Worm (Caenorhabditis elegans) whole organism, L4 larva: ENCODE data around the gene srx-117.
A peak's percentile ranks its signal among the peaks of the same experiment; 100 is the strongest.

Experiments used
- F49E8.2 ChIP-seq: sonication (generic microtip); optimal IDR thresholded peaks from 2 replicates; lab custom pipeline; 2016; ENCODE audit warnings: missing compliant biosample characterization, mild to moderate bottlenecking, missing genetic modification characterization, borderline replicate concordance
- Y105C5A.15 ChIP-seq: fragments of 200-800 bp; sonication (Bioruptor generic); IDR thresholded peaks from 2 replicates; pipeline ENCODE4 v1.3.6; 2022; ENCODE audit warnings: missing genetic modification characterization, missing compliant biosample characterization
- Y5F2A.4 ChIP-seq: fragments of 200-800 bp; sonication (Bioruptor generic); optimal IDR thresholded peaks from 2 replicates; lab custom pipeline; 2018; ENCODE audit warnings: mild to moderate bottlenecking, missing genetic modification characterization, missing compliant biosample characterization
- ZK337.2 ChIP-seq: fragments of 200-800 bp; sonication (Bioruptor generic); IDR thresholded peaks from 2 replicates; pipeline ENCODE4 v1.3.6; 2022; ENCODE audit warnings: missing genetic modification reagents, missing genetic modification characterization, missing compliant biosample characterization
- aha-1 ChIP-seq: fragments of 150-350 bp; peaks from one replicate; lab custom pipeline; 2014; ENCODE audit warnings: missing biosample characterization, missing genetic modification characterization
- ama-1 ChIP-seq: fragments of 150-350 bp; optimal IDR thresholded peaks from 2 replicates; lab custom pipeline; 2014; ENCODE audit warnings: inconsistent platforms, mixed read lengths
- arid-1 ChIP-seq: fragments of 200-800 bp; sonication (Bioruptor generic); conservative IDR thresholded peaks from 2 replicates; pipeline ENCODE4 v1.3.6; 2022; ENCODE audit warnings: missing genetic modification reagents, missing genetic modification characterization, missing compliant biosample characterization
- attf-4 ChIP-seq: sonication (generic microtip); optimal IDR thresholded peaks from 3 replicates; lab custom pipeline; 2017; ENCODE audit warnings: missing biosample characterization, missing genetic modification characterization
- ceh-20 ChIP-seq: fragments of 200-800 bp; sonication (Bioruptor generic); IDR thresholded peaks from 2 replicates; pipeline ENCODE4 v1.3.6; 2022; ENCODE audit warnings: missing genetic modification reagents, missing genetic modification characterization, missing compliant biosample characterization
- ceh-28 ChIP-seq: fragments of 150-350 bp; optimal IDR thresholded peaks from 2 replicates; lab custom pipeline; 2014; ENCODE audit warnings: missing biosample characterization, missing genetic modification reagents, missing genetic modification characterization
- ceh-32 ChIP-seq: sonication (generic microtip); optimal IDR thresholded peaks from 2 replicates; lab custom pipeline; 2016; ENCODE audit warnings: mild to moderate bottlenecking, missing genetic modification characterization, missing compliant biosample characterization; ENCODE audit not compliant: poor library complexity
- ces-1 ChIP-seq: fragments of 150-350 bp; sonication (generic microtip); optimal IDR thresholded peaks from 4 replicates; lab custom pipeline; 2014; ENCODE audit warnings: missing biosample characterization, missing genetic modification reagents, missing genetic modification characterization
- cey-2 ChIP-seq: sonication (generic microtip); optimal IDR thresholded peaks from 3 replicates; lab custom pipeline; 2017; ENCODE audit warnings: missing genetic modification characterization, mild to moderate bottlenecking, missing compliant biosample characterization, antibody characterized with exemption, borderline replicate concordance; ENCODE audit not compliant: insufficient read depth
- ctbp-1 ChIP-seq: fragments of 200-800 bp; sonication (Bioruptor generic); IDR thresholded peaks from 2 replicates; pipeline ENCODE4 v1.3.6; 2022; ENCODE audit warnings: missing genetic modification reagents, missing genetic modification characterization, missing compliant biosample characterization
- daf-12 ChIP-seq: fragments of 150-350 bp; optimal IDR thresholded peaks from 2 replicates; lab custom pipeline; 2014; ENCODE audit warnings: missing biosample characterization, missing genetic modification reagents, missing genetic modification characterization
- daf-16 ChIP-seq, 3 experiments: sonication (generic microtip); optimal IDR thresholded peaks; 2 replicates each; lab custom pipeline; 2016 to 2017; ENCODE audit warnings: missing genetic modification characterization in 3 of 3, missing genetic modification reagents in 3 of 3, mild to moderate bottlenecking in 2 of 3, missing compliant biosample characterization in 2 of 3, missing biosample characterization in 1 of 3, moderate library complexity in 1 of 3
- daf-19 ChIP-seq: fragments of 200-800 bp; sonication (Bioruptor generic); conservative IDR thresholded peaks from 2 replicates; pipeline ENCODE4 v1.3.6; 2022; ENCODE audit warnings: missing genetic modification characterization, missing compliant biosample characterization
- daf-8 ChIP-seq: fragments of 200-800 bp; sonication (Bioruptor generic); IDR thresholded peaks from 2 replicates; pipeline ENCODE4 v1.3.6; 2022; ENCODE audit warnings: missing genetic modification characterization, missing compliant biosample characterization
- dmd-6 ChIP-seq: fragments of 200-800 bp; sonication (Bioruptor generic); IDR thresholded peaks from 2 replicates; pipeline ENCODE4 v1.3.6; 2022; ENCODE audit warnings: missing genetic modification reagents, missing genetic modification characterization, missing compliant biosample characterization
- dmd-9 ChIP-seq: fragments of 200-800 bp; sonication (Bioruptor generic); IDR thresholded peaks from 2 replicates; pipeline ENCODE4 v1.3.6; 2022; ENCODE audit warnings: missing genetic modification reagents, missing genetic modification characterization, missing compliant biosample characterization
- dpl-1 ChIP-seq: fragments of 150-350 bp; optimal IDR thresholded peaks from 2 replicates; lab custom pipeline; 2014; ENCODE audit warnings: missing biosample characterization, missing genetic modification reagents, missing genetic modification characterization
- dve-1 ChIP-seq: sonication (generic microtip); optimal IDR thresholded peaks from 2 replicates; lab custom pipeline; 2017; ENCODE audit warnings: antibody characterized with exemption, mild to moderate bottlenecking, missing genetic modification characterization, missing compliant biosample characterization; ENCODE audit not compliant: insufficient read depth
- fos-1 ChIP-seq: fragments of 150-350 bp; optimal IDR thresholded peaks from 2 replicates; lab custom pipeline; 2014; ENCODE audit warnings: missing biosample characterization, missing genetic modification characterization
- gei-8 ChIP-seq: fragments of 200-800 bp; sonication (Bioruptor generic); optimal IDR thresholded peaks from 2 replicates; lab custom pipeline; 2018; ENCODE audit warnings: mild to moderate bottlenecking, missing genetic modification characterization, missing compliant biosample characterization
- hif-1 ChIP-seq, 2 experiments: sonication (generic microtip); optimal IDR thresholded peaks; 2 replicates each; lab custom pipeline; 2016 to 2017; ENCODE audit warnings: missing compliant biosample characterization in 2 of 2, missing genetic modification characterization in 2 of 2, missing genetic modification reagents in 2 of 2, missing genotype in 2 of 2, mild to moderate bottlenecking in 1 of 2
- hlh-11 ChIP-seq: fragments of 200-800 bp; sonication (Bioruptor generic); optimal IDR thresholded peaks from 2 replicates; lab custom pipeline; 2018; ENCODE audit warnings: mild to moderate bottlenecking, missing genetic modification characterization, missing compliant biosample characterization
- jun-1 ChIP-seq: fragments of 150-350 bp; optimal IDR thresholded peaks from 2 replicates; lab custom pipeline; 2014; ENCODE audit warnings: missing biosample characterization, missing genetic modification reagents, missing genetic modification characterization
- lin-15B ChIP-seq: fragments of 150-350 bp; sonication (generic microtip); optimal IDR thresholded peaks from 3 replicates; lab custom pipeline; 2014; ENCODE audit warnings: missing biosample characterization, missing genetic modification characterization
- lin-29 ChIP-seq: fragments of 200-800 bp; sonication (Bioruptor generic); IDR thresholded peaks from 2 replicates; pipeline ENCODE4 v1.3.6; 2022; ENCODE audit warnings: missing genetic modification reagents, missing genetic modification characterization, missing compliant biosample characterization
- madf-5 ChIP-seq, 2 experiments: fragments of 200-800 bp; sonication (Bioruptor generic); IDR thresholded peaks; 2 replicates each; pipeline ENCODE4 v1.3.6; 2022; ENCODE audit warnings: missing compliant biosample characterization in 2 of 2, missing genetic modification characterization in 2 of 2
- madf-9 ChIP-seq: fragments of 200-800 bp; sonication (Bioruptor generic); conservative IDR thresholded peaks from 2 replicates; pipeline ENCODE4 v1.3.6; 2022; ENCODE audit warnings: missing genetic modification reagents, missing genetic modification characterization, missing compliant biosample characterization
- mxl-2 ChIP-seq: fragments of 200-800 bp; sonication (Bioruptor generic); conservative IDR thresholded peaks from 2 replicates; pipeline ENCODE4 v1.3.6; 2022; ENCODE audit warnings: missing genetic modification reagents, missing genetic modification characterization, missing compliant biosample characterization
- nhr-10 ChIP-seq: fragments of 150-350 bp; optimal IDR thresholded peaks from 2 replicates; lab custom pipeline; 2014; ENCODE audit warnings: missing biosample characterization, missing genetic modification characterization
- nhr-237 ChIP-seq: sonication (generic microtip); optimal IDR thresholded peaks from 2 replicates; lab custom pipeline; 2017; ENCODE audit warnings: missing biosample characterization, missing genetic modification characterization
- nhr-28 ChIP-seq: fragments of 150-350 bp; optimal IDR thresholded peaks from 2 replicates; lab custom pipeline; 2014; ENCODE audit warnings: missing biosample characterization, missing genetic modification characterization
- nhr-42 ChIP-seq: fragments of 200-800 bp; sonication (Bioruptor generic); IDR thresholded peaks from 2 replicates; pipeline ENCODE4 v1.3.6; 2022; ENCODE audit warnings: missing genetic modification characterization, missing compliant biosample characterization
- nhr-48 ChIP-seq: sonication (generic microtip); optimal IDR thresholded peaks from 2 replicates; lab custom pipeline; 2016; ENCODE audit warnings: mild to moderate bottlenecking, missing genetic modification characterization, missing compliant biosample characterization
- nhr-77 ChIP-seq: fragments of 150-350 bp; optimal IDR thresholded peaks from 2 replicates; lab custom pipeline; 2014; ENCODE audit warnings: missing biosample characterization, missing genetic modification characterization
- pha-4 ChIP-seq, 2 experiments: fragments of 150-350 bp in 1 of 2; fragments of 200-800 bp in 1 of 2; sonication (Bioruptor generic) in 1 of 2; IDR thresholded peaks in 1 of 2; optimal IDR thresholded peaks in 1 of 2; 2 replicates each; pipeline versions ENCODE4 v1.3.6 to Lab custom; 2014 to 2022; ENCODE audit warnings: missing genetic modification characterization in 2 of 2, missing genetic modification reagents in 2 of 2, missing biosample characterization in 1 of 2, missing compliant biosample characterization in 1 of 2
- php-3 ChIP-seq: fragments of 200-800 bp; sonication (Bioruptor generic); IDR thresholded peaks from 2 replicates; pipeline ENCODE4 v1.3.6; 2022; ENCODE audit warnings: missing genetic modification reagents, missing genetic modification characterization, missing compliant biosample characterization
- pqm-1 ChIP-seq: sonication (generic microtip); optimal IDR thresholded peaks from 2 replicates; lab custom pipeline; 2017; ENCODE audit warnings: missing biosample characterization, missing genetic modification characterization
- rbr-2 ChIP-seq: sonication (generic microtip); optimal IDR thresholded peaks from 2 replicates; lab custom pipeline; 2016; ENCODE audit warnings: missing genotype, missing genetic modification characterization, missing compliant biosample characterization
- skn-1 ChIP-seq: fragments of 150-350 bp; optimal IDR thresholded peaks from 2 replicates; lab custom pipeline; 2014; ENCODE audit warnings: missing biosample characterization, missing genetic modification characterization
- snpc-1.2 ChIP-seq: fragments of 200-800 bp; sonication (Bioruptor generic); IDR thresholded peaks from 2 replicates; pipeline ENCODE4 v1.3.6; 2022; ENCODE audit warnings: missing genetic modification reagents, missing genetic modification characterization, missing compliant biosample characterization
- unc-39 ChIP-seq: sonication (generic microtip); optimal IDR thresholded peaks from 2 replicates; lab custom pipeline; 2017; ENCODE audit warnings: missing biosample characterization, missing genetic modification characterization
- unc-62 ChIP-seq, 3 experiments: fragments of 150-350 bp in 1 of 3; sonication (generic microtip); optimal IDR thresholded peaks in 2 of 3; peaks in 1 of 3; 1 replicate in 1 of 3; 2 replicates in 2 of 3; lab custom pipeline; 2014 to 2017; ENCODE audit warnings: missing biosample characterization in 3 of 3, missing genetic modification characterization in 3 of 3, missing genetic modification reagents in 3 of 3, missing genotype in 1 of 3
- zag-1 ChIP-seq: fragments of 150-350 bp; optimal IDR thresholded peaks from 2 replicates; lab custom pipeline; 2014; ENCODE audit warnings: missing biosample characterization, missing genetic modification characterization
- zfp-3 ChIP-seq: fragments of 200-800 bp; sonication (Bioruptor generic); conservative IDR thresholded peaks from 2 replicates; pipeline ENCODE4 v1.3.6; 2022; ENCODE audit warnings: missing genetic modification reagents, missing genetic modification characterization, missing compliant biosample characterization
- zip-2 ChIP-seq: fragments of 150-350 bp; optimal IDR thresholded peaks from 2 replicates; lab custom pipeline; 2014; ENCODE audit warnings: missing biosample characterization, missing genetic modification characterization

Gene srx-117

ce11 chrV:5684534-5684933 is 40.3 kb downstream of the srx-117 start, which contains the start of the genes hmgs-1 and F25B4.4 (continued):
- no peak for TF ChIP-seq lin-29 (GFP tag; lab: Robert Waterston, UW)
- TF ChIP-seq unc-39 = no peak
- TF ChIP-seq dmd-9 (GFP tag; lab: Robert Waterston, UW) = peak; percentile 76
- peak; percentile 94 for TF ChIP-seq dve-1 (tag; lab: Kevin White, UChicago)
- TF ChIP-seq ces-1 (GFP tag; lab: Kevin White, UChicago) = peak; percentile 7
- TF ChIP-seq daf-19 (GFP tag; lab: Robert Waterston, UW) = no peak
- TF ChIP-seq hlh-11 (tag; lab: Kevin White, UChicago) = peak; percentile 83
- TF ChIP-seq cey-2 = no peak
- TF ChIP-seq daf-16 (GFP tag; optimal IDR thresholded peaks at IDR 0.05; lab: Kevin White, UChicago) = peak in 1 of 2 experiments; percentile 27
- peak; percentile 33 for TF ChIP-seq daf-16 (tag; optimal IDR thresholded peaks at IDR 0.05; lab: Kevin White, UChicago)
- no peak for TF ChIP-seq ZK337.2 (GFP tag; lab: Robert Waterston, UW)
- TF ChIP-seq nhr-237 (tag; lab: Kevin White, UChicago) = no peak
- TF ChIP-seq snpc-1.2 (GFP tag; lab: Robert Waterston, UW) = no peak
- no peak for TF ChIP-seq pqm-1 (tag; lab: Kevin White, UChicago)
- peak; percentile 94 for TF ChIP-seq aha-1 (tag; lab: Kevin White, UChicago)
- TF ChIP-seq skn-1 = no peak
- peak; percentile 62 for TF ChIP-seq ctbp-1 (GFP tag; lab: Robert Waterston, UW)
- no peak for TF ChIP-seq Y105C5A.15 (GFP tag; lab: Robert Waterston, UW)
- TF ChIP-seq F49E8.2 (tag; lab: Kevin White, UChicago) = peak; percentile 12
- TF ChIP-seq dmd-6 = peak; percentile 80
- TF ChIP-seq nhr-28 (tag; lab: Kevin White, UChicago) = peak; percentile 73
- TF ChIP-seq gei-8 (GFP tag; lab: Kevin White, UChicago) = no peak
- peak; percentile 93 for TF ChIP-seq nhr-77 (tag; lab: Kevin White, UChicago)
- peak in 1 of 2 experiments; percentile 83 for TF ChIP-seq hif-1 (tag; optimal IDR thresholded peaks at IDR 0.05; lab: Kevin White, UChicago)
- peak; percentile 62 for TF ChIP-seq ama-1 (lab: Kevin White, UChicago)
- no peak for TF ChIP-seq fos-1 (tag; lab: Kevin White, UChicago)
- 0 out of 2 replicates have a peak, but pooled peaks have one; percentile 5 for TF ChIP-seq php-3 (GFP tag; lab: Robert Waterston, UW)
- peak; percentile 26 for TF ChIP-seq lin-15B
- peak; percentile 76; the same call in 1 of the 2 replicates for TF ChIP-seq pha-4 (GFP tag; IDR thresholded peaks at IDR 0.05; lab: Robert Waterston, UW)
- TF ChIP-seq pha-4 (tag; optimal IDR thresholded peaks at IDR 0.05; lab: Kevin White, UChicago) = peak; percentile 77
- TF ChIP-seq jun-1 (tag; lab: Kevin White, UChicago) = peak; percentile 64
- peak; percentile 73; the same call in 1 of the 2 replicates for TF ChIP-seq nhr-42
- no peak for TF ChIP-seq ceh-28 (tag; lab: Kevin White, UChicago)
- TF ChIP-seq zag-1 (tag; lab: Kevin White, UChicago) = no peak
- peak; percentile 49 for TF ChIP-seq nhr-48 (tag; lab: Kevin White, UChicago)
- no peak for TF ChIP-seq ceh-32
- peak; percentile 33; the same call in 1 of the 2 replicates for TF ChIP-seq arid-1 (GFP tag; lab: Robert Waterston, UW)
- peak; percentile 71; the same call in 1 of the 2 replicates for TF ChIP-seq zfp-3
- TF ChIP-seq dpl-1 (GFP tag; lab: Kevin White, UChicago) = peak; percentile 85
- TF ChIP-seq mxl-2 (GFP tag; lab: Robert Waterston, UW) = no peak
- TF ChIP-seq madf-5 (GFP tag; IDR thresholded peaks at IDR 0.05; lab: Robert Waterston, UW) = 0 out of 4 replicates have a peak, but pooled peaks of 1 of the 2 experiments have one; percentile 27
- TF ChIP-seq attf-4 = no peak
- TF ChIP-seq nhr-10 (tag; lab: Kevin White, UChicago) = peak; percentile 1
- TF ChIP-seq madf-9 = 0 out of 2 replicates have a peak, but pooled peaks have one; percentile 26
- TF ChIP-seq Y5F2A.4 (GFP tag; lab: Kevin White, UChicago) = no peak
- no peak for TF ChIP-seq daf-8 (GFP tag; lab: Robert Waterston, UW)
- peak; percentile 31 for TF ChIP-seq zip-2
- TF ChIP-seq rbr-2 (tag; lab: Kevin White, UChicago) = peak; percentile 88
- TF ChIP-seq ceh-20 (GFP tag; lab: Robert Waterston, UW) = peak; percentile 50
- no peak for TF ChIP-seq daf-12 (tag; lab: Kevin White, UChicago)
- TF ChIP-seq unc-62 (GFP tag; optimal IDR thresholded peaks at IDR 0.05 in 1 of 2; lab: Kevin White, UChicago) = peak in 1 of 2 experiments; percentile 83
- no peak for TF ChIP-seq unc-62 (tag; optimal IDR thresholded peaks at IDR 0.05; lab: Kevin White, UChicago)
